Worm (Caenorhabditis elegans) whole organism, midembryonic: ENCODE measurements around the gene pen-2.

Experiments used
- T22C8.4 ChIP-seq: fragments of 200-800 bp; sonication (Bioruptor generic); IDR thresholded peaks from 2 replicates; pipeline ENCODE4 v1.3.6; 2022; ENCODE audit warnings: missing genetic modification characterization, missing compliant biosample characterization
- cog-1 ChIP-seq: sonication (generic microtip); optimal IDR thresholded peaks from 2 replicates; lab custom pipeline; 2016; ENCODE audit warnings: missing genetic modification characterization, missing compliant biosample characterization
- flt-1 ChIP-seq: fragments of 200-800 bp; sonication (Bioruptor generic); IDR thresholded peaks from 2 replicates; pipeline ENCODE4 v1.3.6; 2022; ENCODE audit warnings: missing genetic modification characterization, missing compliant biosample characterization
- klf-2 ChIP-seq: fragments of 200-800 bp; sonication (Bioruptor generic); conservative IDR thresholded peaks from 2 replicates; pipeline ENCODE4 v1.3.6; 2022; ENCODE audit warnings: missing genetic modification reagents, missing genetic modification characterization, missing compliant biosample characterization
- med-1 ChIP-seq: sonication (generic microtip); optimal IDR thresholded peaks from 2 replicates; lab custom pipeline; 2017; ENCODE audit warnings: missing genetic modification characterization, mild to moderate bottlenecking, missing compliant biosample characterization, antibody characterized with exemption, missing genetic modification reagents; ENCODE audit not compliant: insufficient read depth
- ref-1 ChIP-seq: fragments of 200-800 bp; sonication (Bioruptor generic); conservative IDR thresholded peaks from 2 replicates; pipeline ENCODE4 v1.3.6; 2022; ENCODE audit warnings: missing genetic modification reagents, missing genetic modification characterization, missing compliant biosample characterization
- tab-1 ChIP-seq: fragments of 200-800 bp; sonication (Bioruptor generic); IDR thresholded peaks from 2 replicates; pipeline ENCODE4 v1.3.6; 2022; ENCODE audit warnings: missing genetic modification characterization, missing compliant biosample characterization
- ztf-23 ChIP-seq: fragments of 200-800 bp; sonication (Bioruptor generic); IDR thresholded peaks from 2 replicates; pipeline ENCODE4 v1.3.6; 2022; ENCODE audit warnings: missing genetic modification reagents, missing genetic modification characterization, missing compliant biosample characterization
- ztf-29 ChIP-seq: fragments of 200-800 bp; sonication (Bioruptor generic); IDR thresholded peaks from 2 replicates; pipeline ENCODE4 v1.3.6; 2022; ENCODE audit warnings: missing genetic modification reagents, missing genetic modification characterization, missing compliant biosample characterization

Gene pen-2

ce11 chrIII:11377880-11378279 lies 34.8 kb downstream of the pen-2 start, which contains the start of gene dpy-18:
TSS of gene dpy-18 (minus strand) at chrIII:11377980.
- TF ChIP-seq klf-2 (GFP tag; lab: Robert Waterston, UW) (no peak), med-1 (GFP tag; lab: Kevin White, UChicago) (no peak), flt-1 (GFP tag; lab: Robert Waterston, UW) (no peak), ztf-23 (GFP tag; lab: Robert Waterston, UW) (no peak), ref-1 (GFP tag; lab: Robert Waterston, UW) (no peak), cog-1 (tag; lab: Kevin White, UChicago) (no peak)

DNA sequence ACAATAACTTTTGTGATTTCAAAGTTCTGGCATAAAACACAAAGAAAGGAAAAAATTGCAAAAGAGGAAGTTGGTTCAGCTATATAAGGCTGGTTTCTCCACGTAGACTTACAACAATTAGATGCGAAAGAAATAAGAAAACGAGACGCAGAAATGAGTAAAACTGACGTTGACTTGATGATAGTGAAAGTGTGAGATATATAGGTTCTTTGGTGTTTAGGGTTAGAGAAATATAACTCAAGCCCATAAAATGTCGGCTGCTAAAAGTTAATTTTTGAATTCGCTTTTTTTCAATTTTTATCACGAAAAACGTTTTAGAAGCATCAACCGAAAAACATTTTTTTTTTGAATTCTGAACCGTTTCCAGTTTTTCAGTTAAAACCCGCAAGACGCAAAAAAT lies 35.3 kb downstream of the pen-2 start:
- TF ChIP-seq med-1 (GFP tag; lab: Kevin White, UChicago): no peak
- TF ChIP-seq ref-1 (GFP tag; lab: Robert Waterston, UW): no peak
- TF ChIP-seq cog-1 (tag; lab: Kevin White, UChicago): no peak
- no peak for TF ChIP-seq T22C8.4
- no peak for TF ChIP-seq ztf-29 (GFP tag; lab: Robert Waterston, UW)
- TF ChIP-seq ztf-23 (GFP tag; lab: Robert Waterston, UW): no peak
- no peak for TF ChIP-seq flt-1 (GFP tag; lab: Robert Waterston, UW)
- no peak for TF ChIP-seq klf-2 (GFP tag; lab: Robert Waterston, UW)
- TF ChIP-seq tab-1 (GFP tag; lab: Robert Waterston, UW): no peak

DNA sequence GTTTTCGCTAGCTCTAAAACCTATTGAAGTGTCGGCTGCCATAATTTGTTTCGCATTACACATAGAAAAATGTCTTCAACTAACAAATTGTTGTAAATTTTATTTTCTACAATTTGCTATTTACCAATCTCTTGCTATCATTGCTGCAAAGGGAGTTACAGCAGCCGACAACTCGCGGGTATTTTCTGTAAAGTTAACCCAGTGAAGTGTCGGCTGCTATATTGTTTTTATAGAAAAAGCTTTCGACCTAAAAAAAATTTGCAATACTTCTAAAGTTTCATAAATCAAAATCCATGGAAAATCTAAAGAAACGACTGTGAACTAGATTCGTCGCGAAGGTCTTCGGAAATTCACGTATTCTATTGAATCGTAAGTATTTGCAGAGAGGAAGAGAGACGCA lies 35.8 kb downstream of the pen-2 start:
- TF ChIP-seq med-1 (GFP tag; lab: Kevin White, UChicago) (no peak), cog-1 (tag; lab: Kevin White, UChicago) (no peak), ztf-23 (GFP tag; lab: Robert Waterston, UW) (no peak), ztf-29 (GFP tag; lab: Robert Waterston, UW) (no peak), tab-1 (GFP tag; lab: Robert Waterston, UW) (no peak), T22C8.4 (no peak), flt-1 (GFP tag; lab: Robert Waterston, UW) (no peak), klf-2 (GFP tag; lab: Robert Waterston, UW) (no peak), ref-1 (GFP tag; lab: Robert Waterston, UW) (no peak)

- no peak for TF ChIP-seq flt-1 (GFP tag; lab: Robert Waterston, UW)
- no peak for TF ChIP-seq ref-1 (GFP tag; lab: Robert Waterston, UW)
- no peak for TF ChIP-seq med-1 (GFP tag; lab: Kevin White, UChicago)
Observed at ce11 chrIII:11380555-11380954, 37.4 kb downstream of the pen-2 start.

ce11 chrIII:11381922-11382321 lies 38.8 kb downstream of the pen-2 start, which contains the start of gene subs-4:
TSS of gene subs-4 (plus strand) at chrIII:11382222.
- TF ChIP-seq cog-1 (tag; lab: Kevin White, UChicago) (no peak), klf-2 (GFP tag; lab: Robert Waterston, UW) (no peak), ref-1 (GFP tag; lab: Robert Waterston, UW) (no peak), flt-1 (GFP tag; lab: Robert Waterston, UW) (no peak), med-1 (GFP tag; lab: Kevin White, UChicago) (no peak), ztf-29 (GFP tag; lab: Robert Waterston, UW) (no peak), tab-1 (GFP tag; lab: Robert Waterston, UW) (no peak), T22C8.4 (no peak), ztf-23 (GFP tag; lab: Robert Waterston, UW) (no peak)

- TF ChIP-seq klf-2 (GFP tag; lab: Robert Waterston, UW): no peak
Observed at ce11 chrIII:11389384-11389783, 46.3 kb downstream of the pen-2 start.

DNA sequence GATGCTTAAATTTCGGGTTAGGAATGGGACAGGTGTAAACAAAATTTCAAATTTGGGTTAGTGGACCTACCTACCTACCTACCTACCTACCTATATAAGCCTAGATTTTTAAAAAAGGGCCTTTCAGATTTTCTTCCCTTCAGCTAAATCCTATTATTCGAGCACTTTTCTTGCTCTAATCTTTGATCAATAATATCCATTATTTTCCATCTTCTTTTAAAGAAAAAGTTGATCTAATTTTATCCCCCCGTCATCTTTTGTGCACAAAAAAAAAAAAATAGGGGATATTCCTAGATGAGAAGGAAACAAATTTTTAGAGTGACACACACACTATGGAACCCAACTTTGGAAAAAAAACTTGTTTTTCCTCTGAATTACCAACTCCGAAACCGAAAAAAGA lies 47.7 kb downstream of the pen-2 start:
- no peak for TF ChIP-seq tab-1 (GFP tag; lab: Robert Waterston, UW)
- no peak for TF ChIP-seq ref-1 (GFP tag; lab: Robert Waterston, UW)
- TF ChIP-seq klf-2 (GFP tag; lab: Robert Waterston, UW): no peak
- no peak for TF ChIP-seq cog-1 (tag; lab: Kevin White, UChicago)
- TF ChIP-seq med-1 (GFP tag; lab: Kevin White, UChicago): no peak
- TF ChIP-seq flt-1 (GFP tag; lab: Robert Waterston, UW): no peak
- no peak for TF ChIP-seq T22C8.4
- no peak for TF ChIP-seq ztf-23 (GFP tag; lab: Robert Waterston, UW)

- TF ChIP-seq flt-1 (GFP tag; lab: Robert Waterston, UW) (no peak), klf-2 (GFP tag; lab: Robert Waterston, UW) (no peak), cog-1 (tag; lab: Kevin White, UChicago) (no peak), ztf-23 (GFP tag; lab: Robert Waterston, UW) (no peak), ref-1 (GFP tag; lab: Robert Waterston, UW) (no peak), med-1 (GFP tag; lab: Kevin White, UChicago) (no peak), T22C8.4 (no peak)
Observed at ce11 chrIII:11391601-11392520, 48.7 kb downstream of the pen-2 start.

DNA sequence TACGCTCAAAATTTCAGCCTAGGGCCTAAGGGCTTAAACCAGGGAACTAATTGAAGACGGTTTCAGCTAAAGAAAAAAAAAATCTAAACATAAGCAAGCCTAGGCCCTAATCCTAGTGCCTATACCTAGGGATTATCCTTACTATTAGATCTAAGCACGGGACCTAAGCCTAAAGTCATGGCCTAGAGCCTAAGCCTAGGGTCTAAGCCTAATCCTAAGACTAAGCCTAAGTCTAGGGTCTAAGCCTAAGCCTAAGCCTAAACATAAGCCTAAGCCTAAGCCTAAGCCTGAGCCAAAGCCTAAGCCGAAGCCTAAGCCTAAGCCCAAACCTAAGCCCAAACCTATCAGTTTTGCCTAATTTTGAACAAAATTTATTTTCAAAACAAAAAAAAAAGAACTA lies 49.6 kb downstream of the pen-2 start:
- peak; percentile 11; the same call in 1 of the 2 replicates for TF ChIP-seq ztf-29 (GFP tag; lab: Robert Waterston, UW)
- no peak for TF ChIP-seq ref-1 (GFP tag; lab: Robert Waterston, UW)
